Worm (Caenorhabditis elegans) whole organism, L1 larva: Measurements from ENCODE around the gene C46C2.6.

ENCODE experiments used
- C04F5.9 ChIP-seq: sonication (generic microtip); optimal IDR thresholded peaks from 2 replicates; lab custom pipeline; 2016; ENCODE audit warnings: missing genetic modification characterization, missing compliant biosample characterization
- C34B4.2 ChIP-seq: sonication (generic microtip); optimal IDR thresholded peaks from 2 replicates; lab custom pipeline; 2017; ENCODE audit warnings: mild to moderate bottlenecking, missing genetic modification characterization, missing compliant biosample characterization
- alr-1 ChIP-seq: fragments of 200-800 bp; sonication (Bioruptor generic); optimal IDR thresholded peaks from 2 replicates; lab custom pipeline; 2018; ENCODE audit warnings: borderline replicate concordance, mild to moderate bottlenecking, missing genetic modification characterization, missing compliant biosample characterization
- aly-2 ChIP-seq: fragments of 150-350 bp; optimal IDR thresholded peaks from 2 replicates; lab custom pipeline; 2014; ENCODE audit warnings: missing biosample characterization, missing genetic modification characterization
- blmp-1 ChIP-seq: fragments of 150-350 bp; optimal IDR thresholded peaks from 2 replicates; lab custom pipeline; 2014; ENCODE audit warnings: missing biosample characterization, missing genetic modification characterization
- ceh-63 ChIP-seq: fragments of 200-800 bp; sonication (Bioruptor generic); optimal IDR thresholded peaks from 2 replicates; lab custom pipeline; 2018; ENCODE audit warnings: mild to moderate bottlenecking, missing genetic modification characterization, missing compliant biosample characterization
- ceh-8 ChIP-seq: fragments of 200-800 bp; sonication (Bioruptor generic); optimal IDR thresholded peaks from 2 replicates; lab custom pipeline; 2018; ENCODE audit warnings: mild to moderate bottlenecking, missing genetic modification characterization, moderate library complexity, missing compliant biosample characterization
- ceh-90 ChIP-seq: sonication (generic microtip); optimal IDR thresholded peaks from 2 replicates; lab custom pipeline; 2016; ENCODE audit warnings: missing genetic modification characterization, missing compliant biosample characterization
- ces-1 ChIP-seq: fragments of 150-350 bp; optimal IDR thresholded peaks from 2 replicates; lab custom pipeline; 2014; ENCODE audit warnings: missing biosample characterization, missing genetic modification reagents, missing genetic modification characterization
- dpl-1 ChIP-seq, 3 experiments: fragments of 150-350 bp in 2 of 3; sonication (generic microtip) in 1 of 3; optimal IDR thresholded peaks; 2 replicates each; lab custom pipeline; 2014 to 2017; ENCODE audit warnings: missing biosample characterization in 3 of 3, missing genetic modification characterization in 3 of 3, missing genetic modification reagents in 3 of 3
- efl-1 ChIP-seq, 4 experiments: fragments of 150-350 bp; optimal IDR thresholded peaks in 3 of 4; peaks in 1 of 4; 1 replicate in 1 of 4; 2 replicates in 3 of 4; lab custom pipeline; 2014; ENCODE audit warnings: missing biosample characterization in 2 of 4, missing genetic modification characterization in 2 of 4, missing genetic modification reagents in 2 of 4
- efl-3 ChIP-seq: fragments of 200-800 bp; sonication (Bioruptor generic); optimal IDR thresholded peaks from 2 replicates; lab custom pipeline; 2018; ENCODE audit warnings: mild to moderate bottlenecking, missing genetic modification characterization, missing compliant biosample characterization
- egl-13 ChIP-seq: sonication (generic microtip); optimal IDR thresholded peaks from 2 replicates; lab custom pipeline; 2016; ENCODE audit warnings: missing genotype, missing genetic modification reagents, missing genetic modification characterization, missing compliant biosample characterization
- egl-27 ChIP-seq, 2 experiments: fragments of 150-350 bp in 1 of 2; sonication (generic microtip); optimal IDR thresholded peaks; 3 replicates each; lab custom pipeline; 2017 to 2018; ENCODE audit warnings: missing biosample characterization in 2 of 2, missing genetic modification characterization in 2 of 2, missing genetic modification reagents in 2 of 2
- elt-2 ChIP-seq: sonication (generic microtip); optimal IDR thresholded peaks from 2 replicates; lab custom pipeline; 2016; ENCODE audit warnings: missing genetic modification characterization, mild to moderate bottlenecking, inconsistent platforms, missing compliant biosample characterization, missing genetic modification reagents
- elt-3 ChIP-seq, 6 experiments: fragments of 150-350 bp in 1 of 6; sonication (generic microtip); optimal IDR thresholded peaks; 2 replicates each; lab custom pipeline; 2017 to 2018; ENCODE audit warnings: missing biosample characterization in 6 of 6, missing genetic modification characterization in 6 of 6, inconsistent platforms in 1 of 6
- fkh-10 ChIP-seq: sonication (generic microtip); optimal IDR thresholded peaks from 2 replicates; lab custom pipeline; 2017; ENCODE audit warnings: missing biosample characterization, missing genetic modification reagents, missing genetic modification characterization
- grh-1 ChIP-seq: fragments of 200-800 bp; sonication (Bioruptor generic); IDR thresholded peaks from 2 replicates; pipeline ENCODE4 v1.3.6; 2022; ENCODE audit warnings: missing genetic modification reagents, missing genetic modification characterization, missing compliant biosample characterization
- hlh-4 ChIP-seq: sonication (generic microtip); optimal IDR thresholded peaks from 2 replicates; lab custom pipeline; 2016; ENCODE audit warnings: mild to moderate bottlenecking, missing genetic modification characterization, missing compliant biosample characterization
- irx-1 ChIP-seq: sonication (generic microtip); optimal IDR thresholded peaks from 2 replicates; lab custom pipeline; 2016; ENCODE audit warnings: missing genetic modification characterization, missing compliant biosample characterization
- isw-1 ChIP-seq: fragments of 200-800 bp; sonication (Bioruptor generic); IDR thresholded peaks from 2 replicates; pipeline ENCODE4 v1.3.6; 2022; ENCODE audit warnings: missing genetic modification characterization, missing compliant biosample characterization
- jun-1 ChIP-seq: fragments of 150-350 bp; optimal IDR thresholded peaks from 2 replicates; lab custom pipeline; 2014; ENCODE audit warnings: missing biosample characterization, missing genetic modification reagents, missing genetic modification characterization
- lin-13 ChIP-seq: fragments of 150-350 bp; optimal IDR thresholded peaks from 2 replicates; lab custom pipeline; 2014; ENCODE audit warnings: missing biosample characterization, missing genetic modification reagents, missing genetic modification characterization
- lin-14 ChIP-seq: fragments of 200-800 bp; sonication (Bioruptor generic); optimal IDR thresholded peaks from 2 replicates; lab custom pipeline; 2018; ENCODE audit warnings: mild to moderate bottlenecking, missing genetic modification characterization, moderate library complexity, missing compliant biosample characterization
- mab-9 ChIP-seq: fragments of 200-800 bp; sonication (Bioruptor generic); IDR thresholded peaks from 2 replicates; pipeline ENCODE4 v1.3.6; 2022; ENCODE audit warnings: missing genetic modification reagents, missing genetic modification characterization, missing compliant biosample characterization
- mef-2 ChIP-seq: fragments of 150-350 bp; optimal IDR thresholded peaks from 2 replicates; lab custom pipeline; 2014; ENCODE audit warnings: missing biosample characterization, missing genetic modification characterization
- nhr-12 ChIP-seq: sonication (generic microtip); optimal IDR thresholded peaks from 2 replicates; lab custom pipeline; 2017; ENCODE audit warnings: missing biosample characterization, missing genetic modification characterization
- nhr-28 ChIP-seq: fragments of 150-350 bp; optimal IDR thresholded peaks from 2 replicates; lab custom pipeline; 2014; ENCODE audit warnings: missing biosample characterization, missing genetic modification characterization
- nhr-47 ChIP-seq: sonication (generic microtip); optimal IDR thresholded peaks from 2 replicates; lab custom pipeline; 2016; ENCODE audit warnings: mild to moderate bottlenecking, missing genetic modification characterization, moderate library complexity, missing compliant biosample characterization
- nhr-76 ChIP-seq: sonication (generic microtip); optimal IDR thresholded peaks from 2 replicates; lab custom pipeline; 2017; ENCODE audit warnings: missing biosample characterization, missing genetic modification characterization
- nhr-77 ChIP-seq: fragments of 150-350 bp; optimal IDR thresholded peaks from 2 replicates; lab custom pipeline; 2014; ENCODE audit warnings: missing biosample characterization, missing genetic modification characterization
- pag-3 ChIP-seq: sonication (generic microtip); optimal IDR thresholded peaks from 2 replicates; lab custom pipeline; 2017; ENCODE audit warnings: missing genetic modification characterization, mild to moderate bottlenecking, missing compliant biosample characterization, antibody characterized with exemption, borderline replicate concordance; ENCODE audit not compliant: insufficient read depth
- pax-3 ChIP-seq: fragments of 200-800 bp; sonication (Bioruptor generic); optimal IDR thresholded peaks from 2 replicates; lab custom pipeline; 2018; ENCODE audit warnings: mild to moderate bottlenecking, missing genetic modification characterization, moderate library complexity, missing compliant biosample characterization
- skn-1 ChIP-seq: fragments of 150-350 bp; optimal IDR thresholded peaks from 2 replicates; lab custom pipeline; 2014; ENCODE audit warnings: missing biosample characterization, missing genetic modification characterization
- snpc-4 ChIP-seq: fragments of 150-350 bp; optimal IDR thresholded peaks from 2 replicates; lab custom pipeline; 2014; ENCODE audit warnings: missing biosample characterization, missing genetic modification characterization
- snu-23 ChIP-seq: sonication (generic microtip); optimal IDR thresholded peaks from 2 replicates; lab custom pipeline; 2016; ENCODE audit warnings: missing genetic modification characterization, missing compliant biosample characterization
- sptf-1 ChIP-seq: fragments of 150-350 bp; optimal IDR thresholded peaks from 2 replicates; lab custom pipeline; 2014; ENCODE audit warnings: missing biosample characterization, missing genetic modification characterization
- tlp-1 ChIP-seq: fragments of 150-350 bp; optimal IDR thresholded peaks from 2 replicates; lab custom pipeline; 2014; ENCODE audit warnings: missing biosample characterization, missing genetic modification characterization
- unc-30 ChIP-seq: sonication (generic microtip); optimal IDR thresholded peaks from 2 replicates; lab custom pipeline; 2017; ENCODE audit warnings: missing biosample characterization, missing genetic modification characterization
- unc-62 ChIP-seq: fragments of 150-350 bp; optimal IDR thresholded peaks from 2 replicates; lab custom pipeline; 2014; ENCODE audit warnings: missing biosample characterization, missing genetic modification reagents, missing genetic modification characterization
- unc-86 ChIP-seq: sonication (generic microtip); optimal IDR thresholded peaks from 2 replicates; lab custom pipeline; 2016; ENCODE audit warnings: missing genetic modification characterization, missing compliant biosample characterization
- vab-15 ChIP-seq: sonication (generic microtip); optimal IDR thresholded peaks from 2 replicates; lab custom pipeline; 2017; ENCODE audit warnings: missing genotype, mild to moderate bottlenecking, missing genetic modification characterization, missing compliant biosample characterization
- xbp-1 ChIP-seq: sonication (generic microtip); optimal IDR thresholded peaks from 2 replicates; lab custom pipeline; 2016; ENCODE audit warnings: missing genetic modification characterization, missing compliant biosample characterization
- ztf-11 ChIP-seq, 2 experiments: sonication (generic microtip); optimal IDR thresholded peaks; 2 replicates each; lab custom pipeline; 2016 to 2017; ENCODE audit warnings: missing genetic modification characterization in 2 of 2, missing biosample characterization in 1 of 2, missing compliant biosample characterization in 1 of 2

The C46C2.6 gene

ce11 chrIV:9212121-9212520, at the start of gene C46C2.6:
C46C2.6 (plus strand) TSS chrIV:9212421.
- TF ChIP-seq alr-1 (tag; lab: Kevin White, UChicago) = no peak
- peak; percentile 40 for TF ChIP-seq blmp-1
- TF ChIP-seq skn-1 (tag; lab: Kevin White, UChicago) = no peak
- no peak for TF ChIP-seq efl-1 (optimal IDR thresholded peaks at IDR 0.05; lab: Kevin White, UChicago)
- TF ChIP-seq efl-1 (GFP tag; optimal IDR thresholded peaks at IDR 0.05 in 1 of 2; lab: Kevin White, UChicago) = peak in 1 of 2 experiments; percentile 34
- TF ChIP-seq, all 84 proteins: peak for 2

DNA sequence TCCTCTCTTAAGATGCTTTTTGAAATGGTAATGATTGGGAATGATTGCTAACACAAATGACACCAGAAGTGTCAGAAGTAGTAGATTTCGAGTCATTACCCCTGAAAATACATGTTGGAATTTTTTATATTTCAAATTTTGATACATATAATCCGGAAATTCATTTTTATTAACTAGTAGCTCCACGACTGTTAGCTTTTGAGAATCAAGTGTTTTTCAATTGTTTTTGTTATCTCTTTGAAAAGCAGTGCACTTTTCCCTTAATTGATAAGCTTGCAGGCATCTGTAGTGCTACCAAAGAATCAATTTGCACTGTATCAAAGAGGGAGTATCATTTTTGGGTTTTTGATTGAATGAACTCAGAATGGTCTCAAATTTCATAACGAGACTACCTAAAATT, 47.2 kb upstream of the C46C2.6 start, which contains the start of gene pcp-2:
TSS of gene pcp-2 (minus strand) at position 101 of the 400 bp plus-strand sequence.
- TF ChIP-seq nhr-28 (tag; lab: Kevin White, UChicago) (no peak), unc-86 (tag; lab: Kevin White, UChicago) (no peak), nhr-12 (tag; lab: Kevin White, UChicago) (no peak), efl-1 (optimal IDR thresholded peaks at IDR 0.05; lab: Kevin White, UChicago) (no peak), efl-1 (GFP tag; optimal IDR thresholded peaks at IDR 0.05 in 1 of 2; lab: Kevin White, UChicago) (peak in 1 of 2 experiments; percentile 12)

DNA sequence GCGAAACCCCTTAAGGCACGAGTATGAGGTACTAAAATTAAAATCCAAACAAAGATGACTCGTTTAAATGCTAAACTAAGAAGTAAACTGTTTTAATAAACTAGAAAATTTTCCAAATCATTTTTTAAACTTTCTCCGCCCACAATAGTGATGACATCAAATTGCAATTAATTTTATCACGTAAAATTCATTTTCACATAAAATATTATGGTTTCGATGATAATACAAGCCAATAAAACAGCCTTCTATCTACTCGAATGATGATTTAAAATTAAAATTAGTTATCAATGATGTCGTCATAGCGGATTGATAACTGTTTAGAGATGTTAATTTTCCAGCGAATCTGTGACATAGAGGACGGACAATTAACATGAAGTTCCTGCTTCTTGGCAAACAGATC, 46.5 kb upstream of the C46C2.6 start, which contains the start of gene C07C7.3:
TSS of gene C07C7.3 (plus strand) at position 371 of the 400 bp plus-strand sequence.
- TF ChIP-seq dpl-1 (GFP tag; optimal IDR thresholded peaks at IDR 0.05; lab: Kevin White, UChicago) (no peak), nhr-12 (tag; lab: Kevin White, UChicago) (no peak), nhr-76 (tag; lab: Kevin White, UChicago) (no peak), vab-15 (no peak), jun-1 (tag; lab: Kevin White, UChicago) (no peak), elt-3 (tag; optimal IDR thresholded peaks at IDR 0.05; lab: Kevin White, UChicago) (no peak), nhr-77 (tag; lab: Kevin White, UChicago) (no peak), aly-2 (no peak), C34B4.2 (no peak), efl-1 (optimal IDR thresholded peaks at IDR 0.05; lab: Kevin White, UChicago) (no peak), efl-1 (GFP tag; optimal IDR thresholded peaks at IDR 0.05 in 1 of 2; lab: Kevin White, UChicago) (peak in 1 of 2 experiments; percentile 57), lin-13 (no peak), sptf-1 (tag; lab: Kevin White, UChicago) (no peak), blmp-1 (no peak), unc-30 (tag; lab: Kevin White, UChicago) (no peak), fkh-10 (GFP tag; lab: Kevin White, UChicago) (no peak), tlp-1 (tag; lab: Kevin White, UChicago) (peak; percentile 51), snu-23 (GFP tag; lab: Kevin White, UChicago) (no peak), xbp-1 (no peak), C04F5.9 (tag; lab: Kevin White, UChicago) (no peak), elt-2 (peak; percentile 70), mab-9 (GFP tag; lab: Robert Waterston, UW) (no peak), pax-3 (no peak), lin-14 (GFP tag; lab: Kevin White, UChicago) (no peak)

- TF ChIP-seq ceh-90 (no peak), snpc-4 (no peak), alr-1 (tag; lab: Kevin White, UChicago) (no peak), hlh-4 (tag; lab: Kevin White, UChicago) (no peak), aly-2 (no peak), fkh-10 (GFP tag; lab: Kevin White, UChicago) (peak; percentile 50), lin-14 (GFP tag; lab: Kevin White, UChicago) (peak; percentile 36)
- TF ChIP-seq, all 84 proteins: peak for 2
Measured at ce11 chrIV:9169764-9170163, 42.5 kb upstream of the C46C2.6 start.

- TF ChIP-seq ceh-8 (GFP tag; lab: Kevin White, UChicago) = no peak
- no peak for TF ChIP-seq egl-27 (tag; optimal IDR thresholded peaks at IDR 0.05; lab: Kevin White, UChicago)
- TF ChIP-seq nhr-76 (tag; lab: Kevin White, UChicago) = no peak
- no peak for TF ChIP-seq ceh-63 (GFP tag; lab: Kevin White, UChicago)
- no peak for TF ChIP-seq ces-1
- TF ChIP-seq nhr-47 (tag; lab: Kevin White, UChicago) = no peak
- TF ChIP-seq irx-1 (tag; lab: Kevin White, UChicago) = no peak
- no peak for TF ChIP-seq mef-2
- no peak for TF ChIP-seq unc-30 (tag; lab: Kevin White, UChicago)
- no peak for TF ChIP-seq pag-3 (tag; lab: Kevin White, UChicago)
- TF ChIP-seq ztf-11 (tag; optimal IDR thresholded peaks at IDR 0.05; lab: Kevin White, UChicago) = no peak
- no peak for TF ChIP-seq unc-62
- no peak for TF ChIP-seq mab-9 (GFP tag; lab: Robert Waterston, UW)
- no peak for TF ChIP-seq grh-1 (GFP tag; lab: Robert Waterston, UW)
- TF ChIP-seq egl-13 (tag; lab: Kevin White, UChicago) = no peak
- TF ChIP-seq isw-1 (GFP tag; lab: Robert Waterston, UW) = no peak
- TF ChIP-seq efl-3 (GFP tag; lab: Kevin White, UChicago) = no peak
Measured at ce11 chrIV:9184547-9184946, 27.7 kb upstream of the C46C2.6 start, which contains the start of gene C07C7.1. C07C7.1 (plus strand) TSS chrIV:9184847.
